Fruit fly (Drosophila melanogaster): ENCODE data around the gene Aplip1.

Aplip1 gene

dm6 chr3L:1183467-1183866, 12.7 kb upstream of the Aplip1 start (continued):
- TF ChIP-seq Hmx (GFP tag; optimal IDR thresholded peaks at IDR 0.05) (no peak), CG9876 (GFP tag; optimal IDR thresholded peaks at IDR 0.05) (no peak), dmrt99B (tag; optimal IDR thresholded peaks at IDR 0.05) (peak; percentile 29), CG14860 (GFP tag; IDR thresholded peaks at IDR 0.05; ENCODE audit: partially characterized antibody) (no peak), CG11085 (GFP tag; IDR thresholded peaks at IDR 0.05) (no peak), CG16779 (GFP tag; IDR thresholded peaks at IDR 0.05) (no peak), klu (GFP tag; IDR thresholded peaks at IDR 0.05) (no peak), Awh (GFP tag; IDR thresholded peaks at IDR 0.05) (no peak), Eip74EF (GFP tag; optimal IDR thresholded peaks at IDR 0.05) (no peak), jing (GFP tag; optimal IDR thresholded peaks at IDR 0.05) (no peak), vvl (GFP tag; IDR thresholded peaks at IDR 0.05) (0 out of 2 replicates have a peak, but pooled peaks have one; percentile 13), dati (GFP tag; IDR thresholded peaks at IDR 0.05) (no peak), CG6254 (GFP tag; optimal IDR thresholded peaks at IDR 0.05) (no peak), sisA (GFP tag; IDR thresholded peaks at IDR 0.05) (no peak), kay (GFP tag; optimal IDR thresholded peaks at IDR 0.05) (no peak), prd (optimal IDR thresholded peaks at IDR 0.05) (no peak), prd (GFP tag; IDR thresholded peaks at IDR 0.05) (peak; percentile 28; the same call in 1 of the 3 replicates), Atf6 (GFP tag; IDR thresholded peaks at IDR 0.05) (peak; percentile 31; the same call in 1 of the 2 replicates), CG18011 (GFP tag; optimal IDR thresholded peaks at IDR 0.05) (no peak), CG10543 (GFP tag; optimal IDR thresholded peaks at IDR 0.05) (no peak), HLH3B (GFP tag; IDR thresholded peaks at IDR 0.05) (no peak), Tbp (GFP tag; optimal IDR thresholded peaks at IDR 0.05) (no peak), CG2678 (tag; optimal IDR thresholded peaks at IDR 0.05) (peak; percentile 41), seq (GFP tag; IDR thresholded peaks at IDR 0.05) (no peak), CG32772 (GFP tag; IDR thresholded peaks at IDR 0.05) (no peak), CG4617 (GFP tag; optimal IDR thresholded peaks at IDR 0.05; ENCODE audit: borderline replicate concordance) (no peak), Ptx1 (GFP tag; IDR thresholded peaks at IDR 0.05) (peak; percentile 35; the same call in 1 of the 2 replicates), CG11456 (GFP tag; IDR thresholded peaks at IDR 0.05) (0 out of 3 replicates have a peak, but pooled peaks have one; percentile 51), CG2202 (tag; optimal IDR thresholded peaks at IDR 0.05) (no peak), HLH54F (GFP tag; optimal IDR thresholded peaks at IDR 0.05) (no peak), tgo (GFP tag; IDR thresholded peaks at IDR 0.05) (peak; percentile 22; the same call in 1 of the 3 replicates), gfzf (GFP tag; optimal IDR thresholded peaks at IDR 0.05) (no peak), Pdp1 (GFP tag; optimal IDR thresholded peaks at IDR 0.05) (no peak), CG4282 (GFP tag; optimal IDR thresholded peaks at IDR 0.05) (no peak), danr (GFP tag; IDR thresholded peaks at IDR 0.05) (no peak), CG7556 (GFP tag; optimal IDR thresholded peaks at IDR 0.05) (peak; percentile 24), CG13296 (GFP tag; optimal IDR thresholded peaks at IDR 0.05) (peak; percentile 19), ranshi (GFP tag; IDR thresholded peaks at IDR 0.05) (peak; percentile 43; the same call in 1 of the 2 replicates), CG6272 (GFP tag; IDR thresholded peaks at IDR 0.05) (no peak), CG8281 (tag; optimal IDR thresholded peaks at IDR 0.05) (no peak), Dbx (GFP tag; IDR thresholded peaks at IDR 0.05) (peak; percentile 60; the same call in 1 of the 3 replicates), C15 (GFP tag; IDR thresholded peaks at IDR 0.05) (no peak), da (GFP tag; optimal IDR thresholded peaks at IDR 0.05) (no peak), CG16815 (GFP tag; optimal IDR thresholded peaks at IDR 0.05) (no peak), NC2α (GFP tag; optimal IDR thresholded peaks at IDR 0.05) (no peak), YL-1 (GFP tag; optimal IDR thresholded peaks at IDR 0.05) (no peak), H2.0 (GFP tag; IDR thresholded peaks at IDR 0.05) (peak; percentile 16; the same call in 1 of the 2 replicates), fd102C (GFP tag; optimal IDR thresholded peaks at IDR 0.05) (no peak), bcd (GFP tag; optimal IDR thresholded peaks at IDR 0.05) (peak; percentile 20), rib (GFP tag; IDR thresholded peaks at IDR 0.05) (no peak), CG16813 (GFP tag; IDR thresholded peaks at IDR 0.05; ENCODE audit: partially characterized antibody) (no peak), CG17612 (GFP tag; IDR thresholded peaks at IDR 0.05) (no peak)

Measured in whole organism, embryonic.